Worm (Caenorhabditis elegans) whole organism, young adult: ENCODE measurements around the gene K06A9.1.

ENCODE experiments used
- Y67H2A.10 ChIP-seq: fragments of 200-800 bp; sonication (Bioruptor generic); conservative IDR thresholded peaks from 2 replicates; pipeline ENCODE4 v1.3.6; 2022; ENCODE audit warnings: missing genetic modification reagents, missing genetic modification characterization, missing compliant biosample characterization
- cebp-2 ChIP-seq: fragments of 200-800 bp; sonication (Bioruptor generic); IDR thresholded peaks from 2 replicates; pipeline ENCODE4 v1.3.6; 2022; ENCODE audit warnings: missing genetic modification characterization, missing compliant biosample characterization
- dpl-1 ChIP-seq: fragments of 150-350 bp; optimal IDR thresholded peaks from 2 replicates; lab custom pipeline; 2014; ENCODE audit warnings: missing biosample characterization, missing genetic modification reagents, missing genetic modification characterization
- fkh-3 ChIP-seq: sonication (generic microtip); optimal IDR thresholded peaks from 2 replicates; lab custom pipeline; 2016; ENCODE audit warnings: mild to moderate bottlenecking, missing genetic modification characterization, missing compliant biosample characterization
- hsf-1 ChIP-seq: fragments of 200-800 bp; sonication (Bioruptor generic); IDR thresholded peaks from 2 replicates; pipeline ENCODE4 v1.3.6; 2022; ENCODE audit warnings: missing genetic modification reagents, missing genetic modification characterization, missing compliant biosample characterization
- lin-40 ChIP-seq: sonication (generic microtip); optimal IDR thresholded peaks from 2 replicates; lab custom pipeline; 2016; ENCODE audit warnings: missing genetic modification characterization, mild to moderate bottlenecking, missing compliant biosample characterization, missing genotype, missing genetic modification reagents
- madf-8 ChIP-seq: fragments of 200-800 bp; sonication (Bioruptor generic); conservative IDR thresholded peaks from 2 replicates; pipeline ENCODE4 v1.3.6; 2022; ENCODE audit warnings: missing genetic modification reagents, missing genetic modification characterization, missing compliant biosample characterization
- mcd-1 ChIP-seq: fragments of 200-800 bp; sonication (Bioruptor generic); IDR thresholded peaks from 2 replicates; pipeline ENCODE4 v1.3.6; 2022; ENCODE audit warnings: missing genetic modification reagents, missing genetic modification characterization, missing compliant biosample characterization
- nhr-90 ChIP-seq: sonication (generic microtip); optimal IDR thresholded peaks from 2 replicates; lab custom pipeline; 2016; ENCODE audit warnings: missing genotype, mild to moderate bottlenecking, missing genetic modification characterization, missing compliant biosample characterization
- snpc-3.4 ChIP-seq: sonication (generic microtip); optimal IDR thresholded peaks from 2 replicates; lab custom pipeline; 2017; ENCODE audit warnings: missing genetic modification characterization, mild to moderate bottlenecking, missing compliant biosample characterization, antibody characterized with exemption, moderate library complexity, missing genotype, missing genetic modification reagents
- snpc-4 ChIP-seq, 5 experiments: fragments of 150-350 bp in 1 of 5; sonication (generic microtip) in 4 of 5; optimal IDR thresholded peaks; 2 replicates each; lab custom pipeline; 2014 to 2018; ENCODE audit warnings: missing genetic modification characterization in 5 of 5, missing biosample characterization in 3 of 5, antibody characterized with exemption in 2 of 5, mild to moderate bottlenecking in 2 of 5, missing compliant biosample characterization in 2 of 5, missing genotype in 2 of 5, moderate library complexity in 2 of 5, missing genetic modification reagents in 1 of 5
- unc-130 ChIP-seq: sonication (generic microtip); optimal IDR thresholded peaks from 2 replicates; lab custom pipeline; 2016; ENCODE audit warnings: missing genetic modification reagents, missing genetic modification characterization, missing compliant biosample characterization
- zfh-2 ChIP-seq: fragments of 200-800 bp; sonication (Bioruptor generic); conservative IDR thresholded peaks from 2 replicates; pipeline ENCODE4 v1.3.6; 2022; ENCODE audit warnings: missing genetic modification reagents, missing genetic modification characterization, missing compliant biosample characterization

- TF ChIP-seq cebp-2 (GFP tag; lab: Robert Waterston, UW), result no peak
- TF ChIP-seq hsf-1 (GFP tag; lab: Robert Waterston, UW), result no peak
- TF ChIP-seq unc-130 (GFP tag; lab: Kevin White, UChicago), result no peak
- no peak for TF ChIP-seq snpc-3.4 (tag; lab: Kevin White, UChicago)
- no peak for TF ChIP-seq dpl-1 (GFP tag; lab: Kevin White, UChicago)
- TF ChIP-seq Y67H2A.10 (GFP tag; lab: Robert Waterston, UW), result no peak
- no peak for TF ChIP-seq snpc-4 (GFP tag; optimal IDR thresholded peaks at IDR 0.05; lab: Kevin White, UChicago)
- TF ChIP-seq snpc-4 (tag; optimal IDR thresholded peaks at IDR 0.05; lab: Kevin White, UChicago), result no peak
- TF ChIP-seq nhr-90 (tag; lab: Kevin White, UChicago), result no peak
- TF ChIP-seq zfh-2, result no peak
- TF ChIP-seq lin-40 (tag; lab: Kevin White, UChicago), result no peak
- no peak for TF ChIP-seq madf-8
- no peak for TF ChIP-seq mcd-1 (GFP tag; lab: Robert Waterston, UW)
- no peak for TF ChIP-seq fkh-3
Observed at ce11 chrX:1499499-1499898, 47.8 kb upstream of the K06A9.1 start.
